Worm (Caenorhabditis elegans) whole organism, late embryonic: Measurements from ENCODE around the gene mlc-5.

ENCODE experiments used
- hlh-8 ChIP-seq: sonication (generic microtip); optimal IDR thresholded peaks from 2 replicates; lab custom pipeline; 2016; ENCODE audit warnings: missing genotype, missing genetic modification characterization, missing compliant biosample characterization
- madf-2 ChIP-seq: sonication (generic microtip); optimal IDR thresholded peaks from 2 replicates; lab custom pipeline; 2017; ENCODE audit warnings: missing genetic modification characterization, missing compliant biosample characterization
- nfya-1 ChIP-seq: sonication (generic microtip); optimal IDR thresholded peaks from 2 replicates; lab custom pipeline; 2017; ENCODE audit warnings: missing genetic modification characterization, mild to moderate bottlenecking, missing compliant biosample characterization, antibody characterized with exemption, moderate library complexity
- unc-55 ChIP-seq: sonication (generic microtip); optimal IDR thresholded peaks from 2 replicates; lab custom pipeline; 2017; ENCODE audit warnings: missing biosample characterization, missing genetic modification reagents, missing genetic modification characterization
- unc-86 ChIP-seq: sonication (generic microtip); optimal IDR thresholded peaks from 2 replicates; lab custom pipeline; 2016; ENCODE audit warnings: missing genetic modification characterization, missing compliant biosample characterization

DNA sequence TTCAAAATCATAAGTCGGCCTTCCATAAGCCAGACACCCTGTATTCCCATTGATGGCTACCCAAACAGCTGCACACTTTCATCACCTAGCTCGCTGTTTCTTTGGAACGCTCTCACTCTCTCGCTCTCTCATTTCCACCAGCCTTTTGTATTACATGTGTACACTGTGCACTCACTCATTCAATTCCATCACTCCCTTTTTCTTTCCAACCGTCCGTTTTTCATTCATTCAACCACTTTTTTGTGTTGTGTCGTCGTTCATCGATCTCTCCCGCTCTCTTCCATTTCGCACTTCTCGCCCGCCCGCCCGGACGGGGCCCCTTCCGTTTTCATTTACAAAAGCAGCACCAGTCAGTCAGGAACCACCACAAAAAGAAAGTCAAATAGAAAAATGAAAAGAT lies 34.9 kb downstream of the mlc-5 start:
- TF ChIP-seq hlh-8: no peak
- TF ChIP-seq unc-55 (GFP tag; lab: Kevin White, UChicago): no peak
- TF ChIP-seq unc-86 (tag; lab: Kevin White, UChicago): no peak
- TF ChIP-seq madf-2: no peak
- TF ChIP-seq nfya-1: no peak
